Worm (Caenorhabditis elegans): ENCODE results near the gene F46C5.9.

ce11 chrII:8814231-8814630, 3.7 kb upstream of the F46C5.9 start:
- TF ChIP-seq ztf-22 (GFP tag; optimal IDR thresholded peaks at IDR 0.05): no peak
- no peak for TF ChIP-seq F37B4.10 (GFP tag; IDR thresholded peaks at IDR 0.05)
- no peak for TF ChIP-seq F22D6.2 (tag; optimal IDR thresholded peaks at IDR 0.05)
- no peak for TF ChIP-seq snpc-1.3 (tag; optimal IDR thresholded peaks at IDR 0.05; ENCODE audit: insufficient read depth)
- TF ChIP-seq die-1 (tag; optimal IDR thresholded peaks at IDR 0.05): no peak
- no peak for TF ChIP-seq ama-1 (optimal IDR thresholded peaks at IDR 0.05)
- TF ChIP-seq ama-1 (GFP tag; optimal IDR thresholded peaks at IDR 0.05): no peak
- no peak for TF ChIP-seq lin-35 (GFP tag; optimal IDR thresholded peaks at IDR 0.05)
- no peak for TF ChIP-seq ets-4 (GFP tag; optimal IDR thresholded peaks at IDR 0.05)
- no peak for TF ChIP-seq F52B5.7 (tag; optimal IDR thresholded peaks at IDR 0.05)
- no peak for TF ChIP-seq T07F8.4 (tag; optimal IDR thresholded peaks at IDR 0.05)
- TF ChIP-seq hmg-1.2 (GFP tag; IDR thresholded peaks at IDR 0.05): no peak
- no peak for TF ChIP-seq Y53G8AR.9 (GFP tag; conservative IDR thresholded peaks at IDR 0.05)
- no peak for TF ChIP-seq aptf-2 (GFP tag; conservative IDR thresholded peaks at IDR 0.05)
